Worm (Caenorhabditis elegans) whole organism, midembryonic: Measurements from ENCODE around the gene C03G6.17.

Source experiments
- cog-1 ChIP-seq: sonication (generic microtip); optimal IDR thresholded peaks from 2 replicates; lab custom pipeline; 2016; ENCODE audit warnings: missing genetic modification characterization, missing compliant biosample characterization
- klf-2 ChIP-seq: fragments of 200-800 bp; sonication (Bioruptor generic); conservative IDR thresholded peaks from 2 replicates; pipeline ENCODE4 v1.3.6; 2022; ENCODE audit warnings: missing genetic modification reagents, missing genetic modification characterization, missing compliant biosample characterization
- med-1 ChIP-seq: sonication (generic microtip); optimal IDR thresholded peaks from 2 replicates; lab custom pipeline; 2017; ENCODE audit warnings: missing genetic modification characterization, mild to moderate bottlenecking, missing compliant biosample characterization, antibody characterized with exemption, missing genetic modification reagents; ENCODE audit not compliant: insufficient read depth
- tab-1 ChIP-seq: fragments of 200-800 bp; sonication (Bioruptor generic); IDR thresholded peaks from 2 replicates; pipeline ENCODE4 v1.3.6; 2022; ENCODE audit warnings: missing genetic modification characterization, missing compliant biosample characterization
- ztf-23 ChIP-seq: fragments of 200-800 bp; sonication (Bioruptor generic); IDR thresholded peaks from 2 replicates; pipeline ENCODE4 v1.3.6; 2022; ENCODE audit warnings: missing genetic modification reagents, missing genetic modification characterization, missing compliant biosample characterization

DNA sequence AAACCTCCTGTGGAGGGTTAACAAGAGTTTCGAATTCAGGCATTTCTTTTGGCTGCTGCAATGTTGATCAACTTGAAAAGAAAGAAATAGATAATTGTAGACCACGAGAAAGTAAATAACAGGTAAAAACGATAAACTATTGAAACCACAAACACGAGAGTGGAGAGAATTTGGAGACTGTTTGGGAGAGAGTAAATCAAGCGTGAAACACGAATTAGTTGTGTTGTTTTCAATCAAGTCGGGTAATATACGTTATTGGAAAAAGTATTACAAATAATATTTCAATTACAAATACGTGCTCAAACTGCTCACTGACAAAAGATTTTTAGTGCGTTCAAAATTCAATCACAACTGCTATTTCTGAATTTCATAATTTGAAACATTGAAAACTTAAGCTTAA is at the start of gene C03G6.17:
- TF ChIP-seq cog-1 (tag; lab: Kevin White, UChicago) = no peak
- no peak for TF ChIP-seq med-1 (GFP tag; lab: Kevin White, UChicago)
- no peak for TF ChIP-seq ztf-23 (GFP tag; lab: Robert Waterston, UW)
- TF ChIP-seq tab-1 = no peak
- no peak for TF ChIP-seq klf-2 (GFP tag; lab: Robert Waterston, UW)
